Worm (Caenorhabditis elegans): Measurements from ENCODE around the gene srz-102.

The srz-102 gene

DNA sequence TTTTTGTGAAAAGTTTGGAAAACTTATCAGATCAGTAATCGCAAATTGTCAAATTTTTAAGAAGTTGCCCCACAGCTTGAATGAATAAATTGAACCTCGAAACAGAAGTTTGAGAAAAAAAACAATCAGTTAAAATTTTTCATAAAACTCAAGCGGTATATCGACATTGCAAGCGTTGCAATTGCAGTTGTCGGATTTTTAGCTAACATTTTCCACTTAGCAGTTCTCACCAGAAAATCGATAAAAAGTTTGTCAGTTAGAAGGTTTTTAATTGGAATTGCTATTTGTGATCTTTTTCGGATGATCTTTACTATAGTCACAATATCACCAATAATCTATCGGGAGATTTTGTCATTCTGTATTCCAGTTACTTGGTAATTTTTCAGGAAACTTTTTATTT, 1.6 kb upstream of the srz-102 start, which contains the start of gene srw-43:
srw-43 (plus strand) TSS at position 301 of the 400 bp plus-strand sequence.
- TF ChIP-seq ceh-16 (tag; optimal IDR thresholded peaks at IDR 0.05) (no peak), elt-1 (tag; optimal IDR thresholded peaks at IDR 0.05) (no peak), nhr-21 (tag; optimal IDR thresholded peaks at IDR 0.05) (no peak), lin-13 (GFP tag; optimal IDR thresholded peaks at IDR 0.05) (no peak), ceh-82 (tag; optimal IDR thresholded peaks at IDR 0.05) (no peak), nhr-77 (tag; optimal IDR thresholded peaks at IDR 0.05) (no peak), ztf-4 (tag; optimal IDR thresholded peaks at IDR 0.05) (no peak), C34F6.9 (tag; optimal IDR thresholded peaks at IDR 0.05) (no peak), F13H6.1 (tag; optimal IDR thresholded peaks at IDR 0.05) (no peak), nhr-237 (tag; optimal IDR thresholded peaks at IDR 0.05) (no peak), mbf-1 (tag; optimal IDR thresholded peaks at IDR 0.05) (no peak), ztf-11 (tag; optimal IDR thresholded peaks at IDR 0.05) (no peak), sma-3 (GFP tag; optimal IDR thresholded peaks at IDR 0.05) (no peak), lsy-2 (tag; optimal IDR thresholded peaks at IDR 0.05) (no peak), sma-9 (GFP tag; optimal IDR thresholded peaks at IDR 0.05) (no peak), sma-9 (tag; optimal IDR thresholded peaks at IDR 0.05) (no peak), ZK546.5 (tag; optimal IDR thresholded peaks at IDR 0.05) (no peak), Y55F3AM.14 (GFP tag; optimal IDR thresholded peaks at IDR 0.05) (no peak), nhr-12 (tag; optimal IDR thresholded peaks at IDR 0.05) (no peak), mdl-1 (tag; optimal IDR thresholded peaks at IDR 0.05) (no peak), nhr-129 (tag; optimal IDR thresholded peaks at IDR 0.05) (no peak)

DNA sequence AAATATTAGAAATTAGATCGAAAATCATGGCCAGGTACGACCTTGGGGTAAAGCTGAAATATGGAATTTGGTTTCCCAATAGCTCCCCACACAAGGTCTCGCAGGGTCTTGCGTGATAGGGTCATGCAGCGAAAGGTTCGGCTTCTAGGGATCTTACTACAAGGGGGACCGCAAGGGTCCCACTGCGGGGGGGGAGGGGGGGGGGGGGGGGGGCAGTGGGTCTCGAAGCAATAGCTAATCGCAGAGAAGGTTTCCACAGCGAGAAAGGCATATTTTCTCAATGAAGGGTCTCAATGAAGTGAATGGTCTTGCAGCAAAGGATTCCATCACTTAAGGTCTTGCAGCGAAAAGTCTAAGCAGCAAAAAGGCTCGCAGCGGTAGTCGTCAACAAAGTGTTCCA, 5.7 kb downstream of the srz-102 start:
- TF ChIP-seq unc-62 (GFP tag; optimal IDR thresholded peaks at IDR 0.05) = no peak
- TF ChIP-seq blmp-1 (tag; optimal IDR thresholded peaks at IDR 0.05; ENCODE audit: insufficient read depth) = no peak
- TF ChIP-seq unc-39 (tag; optimal IDR thresholded peaks at IDR 0.05) = no peak
- no peak for TF ChIP-seq nhr-77 (tag; optimal IDR thresholded peaks at IDR 0.05)
- no peak for TF ChIP-seq ama-1 (optimal IDR thresholded peaks at IDR 0.05)
- TF ChIP-seq F13H6.1 (tag; optimal IDR thresholded peaks at IDR 0.05) = no peak
- TF ChIP-seq nhr-12 (tag; optimal IDR thresholded peaks at IDR 0.05) = no peak
- no peak for TF ChIP-seq elt-1 (tag; optimal IDR thresholded peaks at IDR 0.05)
- no peak for TF ChIP-seq nhr-11 (tag; optimal IDR thresholded peaks at IDR 0.05)

DNA sequence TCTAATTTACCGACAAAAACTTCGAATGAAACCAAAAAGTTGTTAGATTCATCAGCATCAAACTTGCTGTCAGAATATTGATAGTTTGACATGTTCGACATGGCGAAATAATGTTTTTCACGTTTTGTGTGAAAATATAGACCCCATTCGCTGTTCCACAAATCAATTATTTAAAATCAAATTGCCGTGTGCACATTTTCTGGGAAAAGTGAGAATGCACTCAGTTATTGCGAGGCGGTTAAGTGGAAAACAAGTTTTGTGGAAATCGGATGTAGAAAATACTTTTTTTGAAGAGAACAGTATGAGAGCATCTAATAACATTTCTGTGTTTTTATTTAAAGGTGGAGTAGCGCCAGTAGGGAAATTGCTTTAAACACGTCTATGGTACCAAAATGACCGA, 6.4 kb downstream of the srz-102 start, which contains the start of gene srw-42:
srw-42 (minus strand) TSS at position 101 of the 400 bp plus-strand sequence.
- no peak for TF ChIP-seq Y55F3AM.14 (GFP tag; optimal IDR thresholded peaks at IDR 0.05)
- no peak for TF ChIP-seq elt-1 (tag; optimal IDR thresholded peaks at IDR 0.05)
- TF ChIP-seq ztf-1 (GFP tag; conservative IDR thresholded peaks at IDR 0.05) = no peak
- TF ChIP-seq F13H6.1 (tag; optimal IDR thresholded peaks at IDR 0.05) = no peak
- no peak for TF ChIP-seq nhr-77 (tag; optimal IDR thresholded peaks at IDR 0.05)

DNA sequence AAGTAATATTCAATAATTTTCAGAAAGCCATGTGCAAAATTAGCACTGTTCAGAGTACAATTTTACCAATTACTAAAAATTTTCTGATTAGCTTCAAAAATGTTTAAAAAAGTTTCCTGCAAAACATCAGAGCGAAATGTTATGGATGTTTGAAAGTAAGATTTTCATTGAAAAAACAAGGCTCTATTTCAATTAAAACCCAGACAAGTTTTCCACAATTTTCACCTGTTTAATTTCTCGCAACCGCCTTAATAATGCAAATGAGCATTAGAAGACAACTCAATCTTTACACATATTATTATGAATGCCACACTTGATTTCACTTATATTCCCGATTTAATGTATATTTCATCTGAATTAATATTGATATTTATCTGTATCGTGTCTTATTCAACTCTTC, 7.2 kb downstream of the srz-102 start, which contains the start of gene srz-101:
srz-101 (plus strand) TSS at position 301 of the 400 bp plus-strand sequence.
- TF ChIP-seq nhr-12 (tag; optimal IDR thresholded peaks at IDR 0.05) (no peak), nhr-23 (tag; optimal IDR thresholded peaks at IDR 0.05) (no peak), sem-4 (tag; optimal IDR thresholded peaks at IDR 0.05) (no peak), aly-2 (tag; optimal IDR thresholded peaks at IDR 0.05) (no peak), nhr-11 (tag; optimal IDR thresholded peaks at IDR 0.05) (no peak), nhr-25 (tag; optimal IDR thresholded peaks at IDR 0.05) (no peak), lin-39 (tag; optimal IDR thresholded peaks at IDR 0.05) (no peak), unc-62 (GFP tag; optimal IDR thresholded peaks at IDR 0.05) (no peak), nhr-77 (tag; optimal IDR thresholded peaks at IDR 0.05) (no peak), blmp-1 (tag; optimal IDR thresholded peaks at IDR 0.05; ENCODE audit: insufficient read depth) (no peak), ceh-16 (tag; optimal IDR thresholded peaks at IDR 0.05) (no peak)

DNA sequence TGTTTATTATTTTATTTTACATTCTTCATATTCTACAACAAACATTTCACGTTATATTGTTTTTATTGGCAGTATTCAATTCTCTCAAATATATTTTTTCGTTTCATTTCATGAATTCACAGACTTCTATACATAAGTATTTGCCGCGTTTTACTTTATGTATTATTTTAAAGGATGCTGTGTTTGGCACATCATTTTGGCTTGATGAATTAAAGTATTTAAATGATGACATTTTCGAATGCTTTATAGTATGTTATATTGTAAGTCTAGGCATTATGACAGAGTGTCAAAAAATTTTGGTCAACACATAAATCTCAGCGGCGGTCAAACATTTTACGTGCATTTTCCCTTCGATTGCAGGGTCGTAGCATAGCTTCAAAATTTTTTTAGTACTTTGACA, 8.2 kb downstream of the srz-102 start:
- TF ChIP-seq nhr-10 (tag; optimal IDR thresholded peaks at IDR 0.05) (no peak), lin-13 (GFP tag; optimal IDR thresholded peaks at IDR 0.05) (no peak), ama-1 (optimal IDR thresholded peaks at IDR 0.05) (no peak), elt-1 (tag; optimal IDR thresholded peaks at IDR 0.05) (no peak), aly-2 (tag; optimal IDR thresholded peaks at IDR 0.05) (no peak), nhr-11 (tag; optimal IDR thresholded peaks at IDR 0.05) (no peak), mbf-1 (tag; optimal IDR thresholded peaks at IDR 0.05) (no peak), nhr-77 (tag; optimal IDR thresholded peaks at IDR 0.05) (no peak), gmeb-1 (tag; optimal IDR thresholded peaks at IDR 0.05) (no peak)

All from whole organism, L2 larva.